Worm (Caenorhabditis elegans) whole organism, L4 larva: ENCODE data around the gene Y54G2A.16.

Experiments used
- nhr-11 ChIP-seq: fragments of 150-350 bp; optimal IDR thresholded peaks from 2 replicates; lab custom pipeline; 2014; ENCODE audit warnings: missing biosample characterization, missing genetic modification characterization

Y54G2A.16 gene

DNA sequence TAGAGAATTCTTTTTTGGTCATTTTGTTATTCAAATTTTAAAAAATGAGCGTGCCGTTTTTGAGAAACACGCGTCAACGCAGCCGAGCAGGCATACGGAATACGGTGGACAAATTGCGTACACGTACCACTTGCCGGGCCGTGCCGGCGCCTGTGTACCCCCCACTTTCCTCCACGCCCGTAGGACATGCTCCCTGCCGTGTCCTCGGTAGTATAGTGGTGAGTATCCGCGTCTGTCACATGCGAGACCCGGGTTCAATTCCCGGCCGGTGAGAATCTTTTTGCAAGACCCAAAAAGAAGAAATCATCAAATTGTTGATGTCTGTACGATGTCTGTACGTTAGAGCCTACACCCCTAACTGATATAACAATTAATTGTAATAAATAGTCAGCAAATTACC lies 56.5 kb downstream of the Y54G2A.16 start (continued):
- TF ChIP-seq nhr-11, result no peak
